Fruit fly (Drosophila melanogaster): Measurements from ENCODE around the gene rk.

dm6 chr2L:13976669-13977068, 24.4 kb downstream of the rk start, which contains the start of gene NimC1:
- TF ChIP-seq Myc (optimal IDR thresholded peaks at IDR 0.05): no peak
- no peak for TF ChIP-seq insv (optimal IDR thresholded peaks at IDR 0.05)
- no peak for TF ChIP-seq h (optimal IDR thresholded peaks at IDR 0.05)
